Fruit fly (Drosophila melanogaster) whole organism, embryonic: ENCODE measurements around the gene CG9948.
A peak's percentile ranks its signal among the peaks of the same experiment; 100 is the strongest.

ENCODE experiments used
- Antp ChIP-seq: fragments of 200-800 bp; sonication (Bioruptor generic); optimal IDR thresholded peaks from 3 replicates; lab custom pipeline; 2016; ENCODE audit warnings: missing biosample characterization, missing genetic modification characterization
- Atf3 ChIP-seq: fragments of 200-800 bp; sonication (Bioruptor generic); optimal IDR thresholded peaks from 3 replicates; lab custom pipeline; 2016; ENCODE audit warnings: missing biosample characterization, missing genetic modification characterization
- BEAF-32 ChIP-seq: fragments of 200-800 bp; sonication (Bioruptor generic); optimal IDR thresholded peaks from 3 replicates; lab custom pipeline; 2017; ENCODE audit warnings: missing biosample characterization, missing genetic modification characterization, mild to moderate bottlenecking, moderate library complexity, missing genetic modification reagents
- CG10959 ChIP-seq: fragments of 200-800 bp; sonication (Bioruptor generic); IDR thresholded peaks from 2 replicates; pipeline ENCODE4 v1.3.6; 2022; ENCODE audit warnings: missing biosample characterization, missing genetic modification characterization
- CG11695 ChIP-seq: fragments of 200-800 bp; sonication (Bioruptor generic); IDR thresholded peaks from 3 replicates; pipeline ENCODE4 v1.3.6; 2022; ENCODE audit warnings: missing biosample characterization, missing genetic modification characterization
- CG12769 ChIP-seq: fragments of 200-800 bp; sonication (Bioruptor generic); optimal IDR thresholded peaks from 2 replicates; lab custom pipeline; 2019; ENCODE audit warnings: missing biosample characterization, mild to moderate bottlenecking, missing genetic modification characterization, moderate library complexity
- CG1529 ChIP-seq: fragments of 200-800 bp; sonication (Bioruptor generic); optimal IDR thresholded peaks from 3 replicates; lab custom pipeline; 2018; ENCODE audit warnings: missing biosample characterization, missing genetic modification characterization
- CG16863 ChIP-seq: fragments of 200-800 bp; sonication (Bioruptor generic); optimal IDR thresholded peaks from 3 replicates; lab custom pipeline; 2016; ENCODE audit warnings: missing biosample characterization, missing genetic modification characterization
- CG17802 ChIP-seq: fragments of 200-800 bp; sonication (Bioruptor generic); optimal IDR thresholded peaks from 2 replicates; lab custom pipeline; 2018; ENCODE audit warnings: missing biosample characterization, mild to moderate bottlenecking, missing genetic modification characterization, moderate library complexity
- CG17829 ChIP-seq: fragments of 200-800 bp; optimal IDR thresholded peaks from 2 replicates; lab custom pipeline; 2019; ENCODE audit warnings: missing biosample characterization, mild to moderate bottlenecking, missing genetic modification characterization, moderate library complexity
- CG1832 ChIP-seq: fragments of 200-800 bp; sonication (Bioruptor generic); optimal IDR thresholded peaks from 2 replicates; lab custom pipeline; 2017; ENCODE audit warnings: missing biosample characterization, mild to moderate bottlenecking, missing genetic modification characterization, inconsistent platforms
- CG3065 ChIP-seq: fragments of 200-800 bp; sonication (Bioruptor generic); optimal IDR thresholded peaks from 2 replicates; lab custom pipeline; 2016; ENCODE audit warnings: missing biosample characterization, missing genetic modification characterization
- CG43689 ChIP-seq: fragments of 200-800 bp; sonication (Bioruptor generic); IDR thresholded peaks from 2 replicates; pipeline ENCODE4 v1.3.6; 2022; ENCODE audit warnings: missing biosample characterization, missing genetic modification characterization
- CG6854 ChIP-seq: fragments of 200-800 bp; sonication (Bioruptor generic); optimal IDR thresholded peaks from 3 replicates; lab custom pipeline; 2017; ENCODE audit warnings: missing biosample characterization, mild to moderate bottlenecking, missing genetic modification characterization
- CG7357 ChIP-seq: fragments of 200-800 bp; sonication (Bioruptor generic); IDR thresholded peaks from 3 replicates; pipeline ENCODE4 v1.3.6; 2022; ENCODE audit warnings: missing biosample characterization, missing genetic modification characterization
- CG7928 ChIP-seq: fragments of 200-800 bp; sonication (Bioruptor generic); optimal IDR thresholded peaks from 2 replicates; lab custom pipeline; 2017; ENCODE audit warnings: missing biosample characterization, mild to moderate bottlenecking, missing genetic modification characterization
- CG8478 ChIP-seq: fragments of >200 bp; optimal IDR thresholded peaks from 2 replicates; lab custom pipeline; 2018
- CkIIα-i1 ChIP-seq: fragments of 200-800 bp; sonication (Bioruptor generic); IDR thresholded peaks from 2 replicates; pipeline ENCODE4 v1.3.6; 2022; ENCODE audit warnings: missing biosample characterization, missing genetic modification characterization
- E2f2 ChIP-seq: fragments of 200-800 bp; sonication (Bioruptor generic); IDR thresholded peaks from 2 replicates; pipeline ENCODE4 v1.3.6; 2022; ENCODE audit warnings: missing biosample characterization, missing genetic modification characterization
- Gsc ChIP-seq: fragments of 200-800 bp; sonication (Bioruptor generic); IDR thresholded peaks from 2 replicates; pipeline ENCODE4 v1.3.6; 2022; ENCODE audit warnings: missing biosample characterization, missing genetic modification characterization
- HLH4C ChIP-seq: fragments of 200-800 bp; sonication (Bioruptor generic); IDR thresholded peaks from 3 replicates; pipeline ENCODE4 v1.3.6; 2022; ENCODE audit warnings: missing biosample characterization, missing genetic modification characterization; ENCODE audit not compliant: partially characterized antibody
- Hand ChIP-seq: fragments of 200-800 bp; sonication (Bioruptor generic); optimal IDR thresholded peaks from 2 replicates; lab custom pipeline; 2017; ENCODE audit warnings: mild to moderate bottlenecking, missing biosample characterization, missing genetic modification reagents, missing genetic modification characterization
- HmgD ChIP-seq: fragments of 200-800 bp; sonication (Bioruptor generic); optimal IDR thresholded peaks from 3 replicates; lab custom pipeline; 2016; ENCODE audit warnings: missing biosample characterization, missing genetic modification characterization
- Rfx ChIP-seq: fragments of 200-800 bp; sonication (Bioruptor generic); IDR thresholded peaks from 2 replicates; pipeline ENCODE4 v1.3.6; 2022; ENCODE audit warnings: missing biosample characterization, missing genetic modification characterization
- TFAM ChIP-seq: fragments of 200-800 bp; sonication (Bioruptor generic); optimal IDR thresholded peaks from 2 replicates; lab custom pipeline; 2017; ENCODE audit warnings: missing biosample characterization, missing genetic modification characterization, inconsistent platforms
- ato ChIP-seq: fragments of 200-800 bp; sonication (Bioruptor generic); IDR thresholded peaks from 2 replicates; pipeline ENCODE4 v1.3.6; 2022; ENCODE audit warnings: missing biosample characterization, missing genetic modification characterization; ENCODE audit not compliant: partially characterized antibody
- bsh ChIP-seq, 2 experiments: fragments of 200-800 bp; sonication (Bioruptor generic); optimal IDR thresholded peaks; 2 replicates each; lab custom pipeline; 2017 to 2018; ENCODE audit warnings: mild to moderate bottlenecking in 2 of 2, missing biosample characterization in 2 of 2, missing genetic modification characterization in 2 of 2, moderate library complexity in 1 of 2
- dan ChIP-seq: fragments of 200-800 bp; sonication (Bioruptor generic); IDR thresholded peaks from 2 replicates; pipeline ENCODE4 v1.3.6; 2022; ENCODE audit warnings: missing biosample characterization, missing genetic modification characterization
- disco-r ChIP-seq: fragments of 200-800 bp; sonication (Bioruptor generic); optimal IDR thresholded peaks from 2 replicates; lab custom pipeline; 2016; ENCODE audit warnings: missing biosample characterization, missing genetic modification characterization
- dpn ChIP-seq, 2 experiments: fragments of 200-800 bp; sonication (Bioruptor generic); optimal IDR thresholded peaks; 3 replicates each; lab custom pipeline; 2016; ENCODE audit warnings: missing biosample characterization in 2 of 2, missing genetic modification characterization in 2 of 2
- emc ChIP-seq: fragments of 200-800 bp; sonication (Bioruptor generic); optimal IDR thresholded peaks from 2 replicates; lab custom pipeline; 2016; ENCODE audit warnings: missing biosample characterization, missing genetic modification characterization
- eve ChIP-seq, 2 experiments: fragments of >200 bp; optimal IDR thresholded peaks; 2 replicates each; lab custom pipeline; 2017; ENCODE audit warnings: missing biosample characterization in 2 of 2, missing genetic modification characterization in 2 of 2
- fd64A ChIP-seq: fragments of 200-800 bp; sonication (Bioruptor generic); optimal IDR thresholded peaks from 3 replicates; lab custom pipeline; 2018; ENCODE audit warnings: missing biosample characterization, mild to moderate bottlenecking, missing genetic modification characterization
- ftz-f1 ChIP-seq: fragments of 200-800 bp; sonication (Bioruptor generic); optimal IDR thresholded peaks from 2 replicates; lab custom pipeline; 2016; ENCODE audit warnings: missing biosample characterization, missing genetic modification characterization
- grau ChIP-seq: fragments of 200-800 bp; optimal IDR thresholded peaks from 3 replicates; lab custom pipeline; 2019; ENCODE audit warnings: missing biosample characterization, mild to moderate bottlenecking, missing genetic modification characterization, moderate library complexity
- grn ChIP-seq: fragments of 200-800 bp; sonication (Bioruptor generic); optimal IDR thresholded peaks from 3 replicates; lab custom pipeline; 2017; ENCODE audit warnings: missing biosample characterization, missing genetic modification characterization
- inv ChIP-seq: fragments of 200-800 bp; sonication (Bioruptor generic); IDR thresholded peaks from 2 replicates; pipeline ENCODE4 v1.3.6; 2022; ENCODE audit warnings: missing biosample characterization, missing genetic modification characterization; ENCODE audit not compliant: partially characterized antibody
- lbe ChIP-seq: fragments of 200-800 bp; sonication (Bioruptor generic); optimal IDR thresholded peaks from 2 replicates; lab custom pipeline; 2016; ENCODE audit warnings: missing biosample characterization, mild to moderate bottlenecking, missing genetic modification characterization
- lov ChIP-seq, 2 experiments: fragments of 200-800 bp in 1 of 2; fragments of >200 bp in 1 of 2; sonication (Bioruptor generic) in 1 of 2; IDR thresholded peaks in 1 of 2; optimal IDR thresholded peaks in 1 of 2; 2 replicates in 1 of 2; 3 replicates in 1 of 2; pipeline versions ENCODE4 v1.3.6 to Lab custom; 2017 to 2022; ENCODE audit warnings: missing biosample characterization in 1 of 2, missing genetic modification characterization in 1 of 2
- phol ChIP-seq: fragments of 200-800 bp; sonication (Bioruptor generic); optimal IDR thresholded peaks from 3 replicates; lab custom pipeline; 2018; ENCODE audit warnings: missing biosample characterization, mild to moderate bottlenecking, missing genetic modification characterization, moderate library complexity
- pum ChIP-seq: fragments of 200-800 bp; sonication (Bioruptor generic); optimal IDR thresholded peaks from 2 replicates; lab custom pipeline; 2016; ENCODE audit warnings: missing biosample characterization, missing genetic modification characterization
- seq ChIP-seq: fragments of 200-800 bp; sonication (Bioruptor generic); IDR thresholded peaks from 2 replicates; pipeline ENCODE4 v1.3.6; 2022; ENCODE audit warnings: missing biosample characterization, missing genetic modification characterization
- sqz ChIP-seq: fragments of 200-800 bp; sonication (Bioruptor generic); optimal IDR thresholded peaks from 3 replicates; lab custom pipeline; 2018; ENCODE audit warnings: missing biosample characterization, mild to moderate bottlenecking, missing genetic modification characterization
- sr ChIP-seq: fragments of 200-800 bp; sonication (Bioruptor generic); IDR thresholded peaks from 3 replicates; pipeline ENCODE4 v1.3.6; 2022; ENCODE audit warnings: missing biosample characterization, missing genetic modification characterization
- ssp ChIP-seq: fragments of 200-800 bp; sonication (Bioruptor generic); IDR thresholded peaks from 2 replicates; pipeline ENCODE4 v1.3.6; 2022; ENCODE audit warnings: missing biosample characterization, missing genetic modification characterization
- toy ChIP-seq: fragments of 200-800 bp; sonication (Bioruptor generic); IDR thresholded peaks from 2 replicates; pipeline ENCODE4 v1.3.6; 2022; ENCODE audit warnings: missing biosample characterization, missing genetic modification characterization
- trem ChIP-seq: fragments of 200-800 bp; optimal IDR thresholded peaks from 3 replicates; lab custom pipeline; 2019; ENCODE audit warnings: missing biosample characterization, mild to moderate bottlenecking, missing genetic modification characterization, moderate library complexity
- tx ChIP-seq: fragments of 200-800 bp; sonication (Bioruptor generic); optimal IDR thresholded peaks from 2 replicates; lab custom pipeline; 2016; ENCODE audit warnings: missing biosample characterization, missing genetic modification characterization

Gene CG9948

DNA sequence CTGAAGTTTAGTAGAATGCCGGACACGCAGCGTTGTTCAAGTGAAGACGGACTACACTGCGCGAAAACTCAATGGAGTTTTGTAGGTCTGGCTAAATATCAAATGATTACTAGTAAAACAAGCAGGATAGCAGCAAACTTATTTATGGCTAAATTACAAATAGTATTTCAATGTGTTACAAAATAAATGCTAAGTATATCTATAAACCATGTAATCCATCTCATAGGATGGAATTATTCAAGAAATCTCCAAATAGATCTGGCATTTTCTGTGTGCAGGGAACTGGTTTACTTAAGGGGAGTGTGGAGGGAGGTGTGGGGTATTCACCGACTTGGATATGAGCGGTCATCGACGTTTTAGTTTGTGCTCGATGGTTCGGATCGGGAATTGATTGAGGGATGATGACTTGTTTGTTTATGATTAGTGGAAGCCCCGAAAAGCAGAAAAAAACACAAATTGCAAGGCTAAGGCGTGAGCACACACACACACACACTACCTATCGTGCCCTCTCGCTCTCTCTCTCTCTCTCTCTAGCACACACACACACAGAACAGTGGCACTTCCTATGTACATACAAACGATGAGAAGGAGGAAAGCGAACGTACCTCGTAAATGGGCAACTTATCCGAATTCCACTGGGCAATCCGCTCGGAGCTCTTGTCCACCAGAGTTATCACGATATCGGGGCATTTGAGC is 8.1 kb downstream of the CG9948 start (continued):
- TF ChIP-seq sr (GFP tag; lab: Robert Waterston, UW) = peak; percentile 28; the same call in 1 of the 3 replicates
- TF ChIP-seq tx = peak; percentile 78
- TF ChIP-seq emc (GFP tag; lab: Kevin White, UChicago) = peak; percentile 33
- peak; percentile 49 for TF ChIP-seq CG17802 (tag; lab: Kevin White, UChicago)
- peak; percentile 67 for TF ChIP-seq ssp (GFP tag; lab: Robert Waterston, UW)
- peak; percentile 30 for TF ChIP-seq sqz (GFP tag; lab: Kevin White, UChicago)
- no peak for TF ChIP-seq ato
- peak; percentile 82 to 83 for TF ChIP-seq dpn (GFP tag; optimal IDR thresholded peaks at IDR 0.05; lab: Kevin White, UChicago)
- TF ChIP-seq CkIIα-i1 = 0 out of 2 replicates have a peak, but pooled peaks have one; percentile 57
- TF ChIP-seq phol (tag; lab: Kevin White, UChicago) = peak; percentile 86
- peak; percentile 82 for TF ChIP-seq CG17829 (tag; lab: Kevin White, UChicago)
- TF ChIP-seq BEAF-32 (GFP tag; lab: Kevin White, UChicago) = no peak
- TF ChIP-seq CG1832 (GFP tag; lab: Kevin White, UChicago) = peak; percentile 79
- TF ChIP-seq CG11695 = peak; percentile 84
- TF ChIP-seq bsh (GFP tag; optimal IDR thresholded peaks at IDR 0.05; lab: Kevin White, UChicago) = peak; percentile 61 to 91
- TF ChIP-seq CG6854 (GFP tag; lab: Kevin White, UChicago) = peak; percentile 58
- no peak for TF ChIP-seq HLH4C (GFP tag; lab: Robert Waterston, UW)
- no peak for TF ChIP-seq lbe (GFP tag; lab: Kevin White, UChicago)

DNA sequence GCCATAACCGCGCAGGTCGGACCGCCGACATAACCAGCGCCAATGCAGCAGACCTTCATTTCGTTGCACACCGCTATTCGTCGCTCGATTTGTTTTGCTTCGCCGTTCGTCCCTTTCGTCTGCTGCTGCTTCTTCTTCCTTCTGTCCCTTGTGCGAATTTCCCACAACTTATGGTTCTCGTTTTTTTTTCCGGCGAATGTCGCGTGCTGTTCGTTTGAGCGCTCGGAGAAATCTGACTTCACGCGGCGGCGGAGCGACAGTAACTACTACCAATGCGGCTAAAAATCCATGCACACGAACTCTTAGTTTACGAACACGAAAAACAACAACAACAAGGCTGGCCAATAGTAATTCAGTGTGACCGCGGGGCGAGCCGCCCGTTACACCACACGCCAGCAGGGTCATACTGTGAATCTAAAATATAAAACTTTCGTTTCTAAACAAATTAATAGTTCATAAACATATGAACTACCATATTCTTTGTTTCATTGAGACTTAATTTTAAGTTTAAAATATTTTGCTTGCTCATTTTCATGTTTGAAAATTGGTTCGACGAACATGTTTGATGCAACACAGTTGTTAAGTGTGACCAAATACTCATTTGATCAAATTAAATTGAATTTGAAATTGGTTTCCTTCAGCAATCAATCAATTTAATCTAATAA is 8.8 kb downstream of the CG9948 start, which contains the start of gene sgl:
TSS of gene sgl (minus strand) at position 271 of the 665 bp plus-strand sequence.
- TF ChIP-seq CG7357 (GFP tag; lab: Robert Waterston, UW) = no peak
- no peak for TF ChIP-seq CG16863 (GFP tag; lab: Kevin White, UChicago)
- TF ChIP-seq grn (GFP tag; lab: Kevin White, UChicago) = no peak
- TF ChIP-seq HmgD (GFP tag; lab: Kevin White, UChicago) = peak; percentile 73
- peak; percentile 39 for TF ChIP-seq grau (tag; lab: Kevin White, UChicago)
- TF ChIP-seq CG12769 (tag; lab: Kevin White, UChicago) = no peak
- TF ChIP-seq pum (GFP tag; lab: Kevin White, UChicago) = no peak
- no peak for TF ChIP-seq CG3065
- no peak for TF ChIP-seq Atf3 (GFP tag; lab: Kevin White, UChicago)
- no peak for TF ChIP-seq Gsc (GFP tag; lab: Robert Waterston, UW)
- no peak for TF ChIP-seq dan (GFP tag; lab: Robert Waterston, UW)
- peak; percentile 25; the same call in 1 of the 2 replicates for TF ChIP-seq inv
- TF ChIP-seq lov (optimal IDR thresholded peaks at IDR 0.05; lab: Kevin White, UChicago) = no peak
- 0 out of 3 replicates have a peak, but pooled peaks have one; percentile 23 for TF ChIP-seq lov (GFP tag; IDR thresholded peaks at IDR 0.05; lab: Robert Waterston, UW)
- TF ChIP-seq CG8478 (lab: Kevin White, UChicago) = no peak
- TF ChIP-seq seq (GFP tag; lab: Robert Waterston, UW) = peak; percentile 7; the same call in 1 of the 2 replicates
- peak; percentile 71 for TF ChIP-seq ftz-f1
- TF ChIP-seq Rfx (GFP tag; lab: Robert Waterston, UW) = peak; percentile 69
- no peak for TF ChIP-seq TFAM
- no peak for TF ChIP-seq CG1529
- TF ChIP-seq CG7928 = no peak
- no peak for TF ChIP-seq eve (GFP tag; optimal IDR thresholded peaks at IDR 0.05; lab: Kevin White, UChicago)
- TF ChIP-seq E2f2 (GFP tag; lab: Robert Waterston, UW) = peak; percentile 66
- TF ChIP-seq Antp (GFP tag; lab: Kevin White, UChicago) = peak; percentile 35
- no peak for TF ChIP-seq CG43689
- TF ChIP-seq toy = no peak
- TF ChIP-seq Hand (GFP tag; lab: Kevin White, UChicago) = no peak
- TF ChIP-seq disco-r (GFP tag; lab: Kevin White, UChicago) = no peak
- TF ChIP-seq fd64A (GFP tag; lab: Kevin White, UChicago) = no peak
- TF ChIP-seq tx = no peak
- peak; percentile 87 for TF ChIP-seq trem (tag; lab: Kevin White, UChicago)
- TF ChIP-seq CG10959 (GFP tag; lab: Robert Waterston, UW) = no peak
- no peak for TF ChIP-seq CG1832 (GFP tag; lab: Kevin White, UChicago)
